Fruit fly (Drosophila melanogaster) whole organism, prepupa: Measurements from ENCODE around the gene ctp.

Experiments used
- CG3032 ChIP-seq: fragments of 200-800 bp; optimal IDR thresholded peaks from 2 replicates; lab custom pipeline; 2019; ENCODE audit warnings: missing biosample characterization, mild to moderate bottlenecking, missing genetic modification characterization, moderate library complexity
- CG31627 ChIP-seq: fragments of 200-800 bp; sonication (Bioruptor generic); optimal IDR thresholded peaks from 3 replicates; lab custom pipeline; 2016; ENCODE audit warnings: missing biosample characterization, missing genetic modification characterization
- CG6163 ChIP-seq: fragments of 200-800 bp; sonication (Bioruptor generic); IDR thresholded peaks from 3 replicates; pipeline ENCODE4 v1.3.6; 2022; ENCODE audit warnings: missing biosample characterization, missing genetic modification characterization
- CG8119 ChIP-seq: fragments of 200-800 bp; sonication (Bioruptor generic); IDR thresholded peaks from 3 replicates; pipeline ENCODE4 v1.3.6; 2022; ENCODE audit warnings: missing biosample characterization, missing genetic modification characterization
- CG8632 ChIP-seq: fragments of 200-800 bp; sonication (Bioruptor generic); optimal IDR thresholded peaks from 3 replicates; lab custom pipeline; 2016; ENCODE audit warnings: missing biosample characterization, missing genetic modification characterization
- Eip75B ChIP-seq: fragments of 200-800 bp; sonication (Bioruptor generic); optimal IDR thresholded peaks from 3 replicates; lab custom pipeline; 2016; ENCODE audit warnings: missing biosample characterization, missing genetic modification characterization
- Ets21C ChIP-seq: fragments of 200-800 bp; sonication (Bioruptor generic); optimal IDR thresholded peaks from 3 replicates; lab custom pipeline; 2016; ENCODE audit warnings: missing biosample characterization, missing genetic modification characterization
- Hr4 ChIP-seq: fragments of 200-800 bp; sonication (Bioruptor generic); optimal IDR thresholded peaks from 3 replicates; lab custom pipeline; 2016; ENCODE audit warnings: missing biosample characterization, missing genetic modification characterization
- achi ChIP-seq: fragments of 200-800 bp; sonication (Bioruptor generic); optimal IDR thresholded peaks from 3 replicates; lab custom pipeline; 2016; ENCODE audit warnings: missing biosample characterization, missing genetic modification characterization
- fd59A ChIP-seq: fragments of 200-800 bp; sonication (Bioruptor generic); optimal IDR thresholded peaks from 2 replicates; lab custom pipeline; 2017; ENCODE audit warnings: missing biosample characterization, mild to moderate bottlenecking, missing genetic modification characterization, missing genetic modification reagents
- lz ChIP-seq: fragments of 200-800 bp; sonication (Bioruptor generic); optimal IDR thresholded peaks from 3 replicates; lab custom pipeline; 2016; ENCODE audit warnings: missing biosample characterization, missing genetic modification characterization

DNA sequence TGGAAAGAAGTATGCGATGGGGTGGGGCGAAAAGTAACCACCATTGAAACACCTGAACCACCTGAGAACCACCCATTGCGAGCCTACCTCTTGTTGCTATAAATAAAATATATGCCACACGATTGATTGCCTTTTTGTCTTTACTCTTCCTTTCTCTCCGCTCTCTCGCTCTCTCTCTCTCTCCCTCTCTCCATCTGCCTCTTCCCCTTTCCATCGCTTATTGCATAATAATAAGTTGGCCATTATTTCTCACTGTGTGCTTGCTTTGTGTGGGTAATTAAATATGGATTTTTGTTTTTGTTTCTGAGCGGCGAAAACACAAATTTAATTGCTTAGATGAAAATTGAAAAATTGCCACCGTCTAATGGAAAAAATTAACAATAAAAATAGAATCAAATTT is 6.5 kb downstream of the ctp start:
- no peak for TF ChIP-seq Ets21C (GFP tag; lab: Kevin White, UChicago)
- TF ChIP-seq CG8119 (GFP tag; lab: Robert Waterston, UW), result no peak
- no peak for TF ChIP-seq Hr4 (GFP tag; lab: Kevin White, UChicago)
- TF ChIP-seq Eip75B (GFP tag; lab: Kevin White, UChicago), result no peak
- TF ChIP-seq CG3032 (tag; lab: Kevin White, UChicago), result no peak
- no peak for TF ChIP-seq CG31627
- TF ChIP-seq achi, result no peak
- TF ChIP-seq lz (GFP tag; lab: Kevin White, UChicago), result no peak
- no peak for TF ChIP-seq CG8632 (GFP tag; lab: Kevin White, UChicago)
- TF ChIP-seq fd59A, result no peak
- TF ChIP-seq CG6163, result no peak
